Fruit fly (Drosophila melanogaster) whole organism, embryonic: ENCODE measurements around the gene CG18577.

ENCODE experiments used
- ATbp ChIP-seq: fragments of 200-800 bp; sonication (Bioruptor generic); optimal IDR thresholded peaks from 2 replicates; lab custom pipeline; 2017; ENCODE audit warnings: missing biosample characterization, mild to moderate bottlenecking, missing genetic modification characterization, missing genetic modification reagents
- Ada2b ChIP-seq: fragments of 200-800 bp; sonication (Bioruptor generic); IDR thresholded peaks from 2 replicates; pipeline ENCODE4 v1.3.6; 2022; ENCODE audit warnings: missing biosample characterization, missing genetic modification characterization
- Adf1 ChIP-seq: fragments of 200-800 bp; sonication (Bioruptor generic); IDR thresholded peaks from 2 replicates; pipeline ENCODE4 v1.3.6; 2022; ENCODE audit warnings: missing biosample characterization, missing genetic modification characterization
- Asciz ChIP-seq: fragments of 200-800 bp; sonication (Bioruptor generic); optimal IDR thresholded peaks from 2 replicates; lab custom pipeline; 2017; ENCODE audit warnings: missing biosample characterization, mild to moderate bottlenecking, missing genetic modification characterization, missing genetic modification reagents
- CG10209 ChIP-seq: fragments of 200-800 bp; sonication (Bioruptor generic); optimal IDR thresholded peaks from 3 replicates; lab custom pipeline; 2017; ENCODE audit warnings: missing biosample characterization, mild to moderate bottlenecking, missing genetic modification characterization, missing genetic modification reagents
- CG1024 ChIP-seq: fragments of 200-800 bp; sonication (Bioruptor generic); IDR thresholded peaks from 2 replicates; pipeline ENCODE4 v1.3.6; 2022; ENCODE audit warnings: missing biosample characterization, missing genetic modification characterization
- CG11696 ChIP-seq: fragments of 200-800 bp; sonication (Bioruptor generic); IDR thresholded peaks from 2 replicates; pipeline ENCODE4 v1.3.6; 2022; ENCODE audit warnings: missing biosample characterization, missing genetic modification characterization
- CG12744 ChIP-seq: fragments of 200-800 bp; sonication (Bioruptor generic); optimal IDR thresholded peaks from 2 replicates; lab custom pipeline; 2016; ENCODE audit warnings: missing biosample characterization, missing genetic modification characterization
- CG15011 ChIP-seq: fragments of 200-800 bp; sonication (Bioruptor generic); optimal IDR thresholded peaks from 3 replicates; lab custom pipeline; 2018; ENCODE audit warnings: missing biosample characterization, mild to moderate bottlenecking, missing genetic modification characterization
- CG16863 ChIP-seq: fragments of 200-800 bp; sonication (Bioruptor generic); optimal IDR thresholded peaks from 3 replicates; lab custom pipeline; 2016; ENCODE audit warnings: missing biosample characterization, missing genetic modification characterization
- CG34224 ChIP-seq: fragments of 200-800 bp; sonication (Bioruptor generic); IDR thresholded peaks from 3 replicates; pipeline ENCODE4 v1.3.6; 2022; ENCODE audit warnings: missing biosample characterization, missing genetic modification characterization; ENCODE audit not compliant: partially characterized antibody
- CG34376 ChIP-seq: fragments of 200-800 bp; sonication (Bioruptor generic); optimal IDR thresholded peaks from 2 replicates; lab custom pipeline; 2018; ENCODE audit warnings: missing biosample characterization, mild to moderate bottlenecking, missing genetic modification characterization
- CG4404 ChIP-seq: fragments of 200-800 bp; sonication (Bioruptor generic); IDR thresholded peaks from 2 replicates; pipeline ENCODE4 v1.3.6; 2022; ENCODE audit warnings: missing biosample characterization, missing genetic modification characterization
- CG4854 ChIP-seq: fragments of 200-800 bp; sonication (Bioruptor generic); optimal IDR thresholded peaks from 2 replicates; lab custom pipeline; 2016; ENCODE audit warnings: missing biosample characterization, missing genetic modification characterization, inconsistent platforms
- CG6791 ChIP-seq: fragments of 200-800 bp; sonication (Bioruptor generic); IDR thresholded peaks from 3 replicates; pipeline ENCODE4 v1.3.6; 2022; ENCODE audit warnings: missing biosample characterization, missing genetic modification characterization; ENCODE audit not compliant: partially characterized antibody
- CG6854 ChIP-seq: fragments of 200-800 bp; sonication (Bioruptor generic); optimal IDR thresholded peaks from 3 replicates; lab custom pipeline; 2017; ENCODE audit warnings: missing biosample characterization, mild to moderate bottlenecking, missing genetic modification characterization
- CG8089 ChIP-seq: fragments of 200-800 bp; sonication (Bioruptor generic); optimal IDR thresholded peaks from 3 replicates; lab custom pipeline; 2016; ENCODE audit warnings: missing biosample characterization, missing genetic modification characterization
- CG8924 ChIP-seq: fragments of 200-800 bp; optimal IDR thresholded peaks from 3 replicates; lab custom pipeline; 2019; ENCODE audit warnings: missing biosample characterization, mild to moderate bottlenecking, missing genetic modification characterization, moderate library complexity
- CTCF ChIP-seq: fragments of 200-800 bp; sonication (Bioruptor generic); optimal IDR thresholded peaks from 2 replicates; lab custom pipeline; 2017; ENCODE audit warnings: missing biosample characterization, mild to moderate bottlenecking, missing genetic modification characterization, moderate library complexity
- Dip2 ChIP-seq: fragments of 200-800 bp; sonication (Bioruptor generic); IDR thresholded peaks from 2 replicates; pipeline ENCODE4 v1.3.6; 2022; ENCODE audit warnings: missing biosample characterization, missing genetic modification characterization
- Dip3 ChIP-seq: fragments of 200-800 bp; sonication (Bioruptor generic); optimal IDR thresholded peaks from 3 replicates; lab custom pipeline; 2016; ENCODE audit warnings: missing biosample characterization, missing genetic modification characterization
- Dll ChIP-seq: fragments of 200-800 bp; sonication (Bioruptor generic); IDR thresholded peaks from 4 replicates; pipeline ENCODE4 v1.3.6; 2022; ENCODE audit warnings: missing biosample characterization, missing genetic modification characterization; ENCODE audit not compliant: partially characterized antibody
- ERR ChIP-seq: fragments of 200-800 bp; sonication (Bioruptor generic); optimal IDR thresholded peaks from 2 replicates; lab custom pipeline; 2016; ENCODE audit warnings: missing biosample characterization, missing genetic modification characterization
- HHEX ChIP-seq: fragments of 200-800 bp; sonication (Bioruptor generic); optimal IDR thresholded peaks from 3 replicates; lab custom pipeline; 2017; ENCODE audit warnings: missing biosample characterization, mild to moderate bottlenecking, missing genetic modification characterization, missing genetic modification reagents
- Hey ChIP-seq: fragments of 200-800 bp; sonication (Bioruptor generic); optimal IDR thresholded peaks from 3 replicates; lab custom pipeline; 2018; ENCODE audit warnings: missing biosample characterization, mild to moderate bottlenecking, missing genetic modification characterization
- Hr3 ChIP-seq: fragments of 200-800 bp; sonication (Bioruptor generic); optimal IDR thresholded peaks from 3 replicates; lab custom pipeline; 2016; ENCODE audit warnings: missing biosample characterization, missing genetic modification characterization
- Hr39 ChIP-seq: fragments of >200 bp; optimal IDR thresholded peaks from 2 replicates; lab custom pipeline; 2017
- Lhr ChIP-seq: fragments of 200-800 bp; sonication (Bioruptor generic); optimal IDR thresholded peaks from 3 replicates; lab custom pipeline; 2017; ENCODE audit warnings: mild to moderate bottlenecking, missing biosample characterization, missing genetic modification reagents, missing genetic modification characterization
- Med ChIP-seq: fragments of 200-800 bp; sonication (Bioruptor generic); peaks from one replicate; lab custom pipeline; 2016; ENCODE audit warnings: missing biosample characterization, missing genetic modification characterization, mild to moderate bottlenecking, inconsistent platforms, moderate library complexity
- NC2α ChIP-seq: fragments of 200-800 bp; sonication (Bioruptor generic); optimal IDR thresholded peaks from 2 replicates; lab custom pipeline; 2016; ENCODE audit warnings: missing biosample characterization, missing genetic modification characterization
- NC2β ChIP-seq: fragments of 200-800 bp; sonication (Bioruptor generic); optimal IDR thresholded peaks from 2 replicates; lab custom pipeline; 2016; ENCODE audit warnings: missing biosample characterization, missing genetic modification characterization
- Nf-YB ChIP-seq: fragments of 200-800 bp; sonication (Bioruptor generic); optimal IDR thresholded peaks from 3 replicates; lab custom pipeline; 2019; ENCODE audit warnings: missing biosample characterization, mild to moderate bottlenecking, missing genetic modification characterization, moderate library complexity
- PHDP ChIP-seq: fragments of 200-800 bp; sonication (Bioruptor generic); optimal IDR thresholded peaks from 3 replicates; lab custom pipeline; 2018; ENCODE audit warnings: missing biosample characterization, mild to moderate bottlenecking, missing genetic modification characterization, moderate library complexity
- Ptx1 ChIP-seq: fragments of 200-800 bp; sonication (Bioruptor generic); IDR thresholded peaks from 2 replicates; pipeline ENCODE4 v1.3.6; 2022; ENCODE audit warnings: missing biosample characterization, missing genetic modification characterization
- Spps ChIP-seq: fragments of 200-800 bp; sonication (Bioruptor generic); optimal IDR thresholded peaks from 2 replicates; lab custom pipeline; 2018; ENCODE audit warnings: missing biosample characterization, mild to moderate bottlenecking, missing genetic modification characterization
- Usf ChIP-seq: fragments of 200-800 bp; sonication (Bioruptor generic); optimal IDR thresholded peaks from 2 replicates; lab custom pipeline; 2017; ENCODE audit warnings: missing genotype, missing biosample characterization, missing genetic modification characterization
- Xbp1 ChIP-seq: fragments of 200-800 bp; sonication (Bioruptor generic); optimal IDR thresholded peaks from 3 replicates; lab custom pipeline; 2016; ENCODE audit warnings: missing biosample characterization, mild to moderate bottlenecking, missing genetic modification characterization
- da ChIP-seq: fragments of 200-800 bp; sonication (Bioruptor generic); optimal IDR thresholded peaks from 2 replicates; lab custom pipeline; 2016; ENCODE audit warnings: missing biosample characterization, missing genetic modification characterization
- emc ChIP-seq: fragments of 200-800 bp; sonication (Bioruptor generic); optimal IDR thresholded peaks from 2 replicates; lab custom pipeline; 2016; ENCODE audit warnings: missing biosample characterization, missing genetic modification characterization
- exex ChIP-seq: fragments of 200-800 bp; sonication (Bioruptor generic); optimal IDR thresholded peaks from 4 replicates; lab custom pipeline; 2018; ENCODE audit warnings: missing biosample characterization, mild to moderate bottlenecking, missing genetic modification characterization, moderate library complexity
- grn ChIP-seq: fragments of 200-800 bp; sonication (Bioruptor generic); optimal IDR thresholded peaks from 3 replicates; lab custom pipeline; 2017; ENCODE audit warnings: missing biosample characterization, missing genetic modification characterization
- gt ChIP-seq: fragments of 200-800 bp; sonication (Bioruptor generic); IDR thresholded peaks from 2 replicates; pipeline ENCODE4 v1.3.6; 2022; ENCODE audit warnings: missing biosample characterization, missing genetic modification characterization
- insv ChIP-seq, 2 experiments: fragments of 200-800 bp; sonication (Bioruptor generic); optimal IDR thresholded peaks; 3 replicates each; lab custom pipeline; 2016 to 2018; ENCODE audit warnings: missing biosample characterization in 2 of 2, missing genetic modification characterization in 2 of 2
- psq ChIP-seq: fragments of 200-800 bp; sonication (Bioruptor generic); optimal IDR thresholded peaks from 2 replicates; lab custom pipeline; 2017; ENCODE audit warnings: missing biosample characterization, missing genetic modification characterization
- schlank ChIP-seq: fragments of 200-800 bp; sonication (Bioruptor generic); optimal IDR thresholded peaks from 2 replicates; lab custom pipeline; 2018; ENCODE audit warnings: missing biosample characterization, mild to moderate bottlenecking, missing genetic modification characterization
- sd ChIP-seq: fragments of 200-800 bp; sonication (Bioruptor generic); optimal IDR thresholded peaks from 3 replicates; lab custom pipeline; 2018; ENCODE audit warnings: missing biosample characterization, mild to moderate bottlenecking, missing genetic modification characterization, moderate library complexity
- sim ChIP-seq: fragments of 200-800 bp; sonication (Bioruptor generic); IDR thresholded peaks from 2 replicates; pipeline ENCODE4 v1.3.6; 2022; ENCODE audit warnings: missing biosample characterization, missing genetic modification characterization
- ssp ChIP-seq: fragments of 200-800 bp; sonication (Bioruptor generic); IDR thresholded peaks from 2 replicates; pipeline ENCODE4 v1.3.6; 2022; ENCODE audit warnings: missing biosample characterization, missing genetic modification characterization
- tap ChIP-seq: fragments of 200-800 bp; optimal IDR thresholded peaks from 3 replicates; lab custom pipeline; 2019; ENCODE audit warnings: missing biosample characterization, mild to moderate bottlenecking, missing genetic modification characterization, moderate library complexity
- trem ChIP-seq: fragments of 200-800 bp; optimal IDR thresholded peaks from 3 replicates; lab custom pipeline; 2019; ENCODE audit warnings: missing biosample characterization, mild to moderate bottlenecking, missing genetic modification characterization, moderate library complexity
- tup ChIP-seq: fragments of 200-800 bp; sonication (Bioruptor generic); optimal IDR thresholded peaks from 2 replicates; lab custom pipeline; 2016; ENCODE audit warnings: missing biosample characterization, mild to moderate bottlenecking, missing genetic modification characterization, moderate library complexity
- usp ChIP-seq: fragments of >200 bp; optimal IDR thresholded peaks from 2 replicates; lab custom pipeline; 2017; ENCODE audit warnings: missing biosample characterization, missing genetic modification characterization
- zen ChIP-seq: fragments of 200-800 bp; sonication (Bioruptor generic); optimal IDR thresholded peaks from 3 replicates; lab custom pipeline; 2018; ENCODE audit warnings: missing biosample characterization, mild to moderate bottlenecking, missing genetic modification characterization, moderate library complexity

CG18577 gene

DNA sequence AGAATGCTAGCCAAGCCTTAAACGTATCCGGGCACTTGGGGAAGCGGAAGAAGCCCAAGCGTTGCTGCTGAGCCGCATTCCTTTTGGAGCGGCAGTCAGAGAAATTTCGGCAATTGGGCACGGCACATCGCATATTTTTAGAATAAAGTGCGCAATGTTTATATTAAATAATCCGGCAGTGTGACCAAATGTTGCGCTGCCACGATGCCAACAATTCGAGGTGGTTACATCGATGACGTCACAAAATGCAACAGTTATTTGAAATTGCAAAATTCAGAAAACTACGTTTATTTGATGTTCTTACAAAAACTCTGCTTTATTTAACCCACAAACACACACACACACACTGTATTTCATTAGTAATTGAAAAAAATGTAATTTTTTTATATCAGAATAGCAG lies 24.0 kb downstream of the CG18577 start, which contains the start of gene CG6689 (continued):
- no peak for TF ChIP-seq ATbp (GFP tag; lab: Kevin White, UChicago)
- no peak for TF ChIP-seq CG4404 (GFP tag; lab: Robert Waterston, UW)
- no peak for TF ChIP-seq CG16863 (GFP tag; lab: Kevin White, UChicago)
- TF ChIP-seq da (GFP tag; lab: Kevin White, UChicago), result no peak
- TF ChIP-seq sim (GFP tag; lab: Robert Waterston, UW), result no peak
- no peak for TF ChIP-seq emc (GFP tag; lab: Kevin White, UChicago)
- no peak for TF ChIP-seq CG10209 (GFP tag; lab: Kevin White, UChicago)
- no peak for TF ChIP-seq exex (tag; lab: Kevin White, UChicago)
- TF ChIP-seq Asciz (GFP tag; lab: Kevin White, UChicago), result no peak
- TF ChIP-seq CG6791 (GFP tag; lab: Robert Waterston, UW), result no peak
- TF ChIP-seq usp (GFP tag; lab: Kevin White, UChicago), result no peak
- no peak for TF ChIP-seq insv (GFP tag; optimal IDR thresholded peaks at IDR 0.05; lab: Kevin White, UChicago)
- no peak for TF ChIP-seq Hr39 (lab: Kevin White, UChicago)
- TF ChIP-seq schlank, result no peak
- TF ChIP-seq Dip3 (GFP tag; lab: Kevin White, UChicago), result no peak
- no peak for TF ChIP-seq CG1024 (GFP tag; lab: Robert Waterston, UW)
- no peak for TF ChIP-seq Dip2 (GFP tag; lab: Robert Waterston, UW)
- peak; percentile 1 for TF ChIP-seq CG4854 (GFP tag; lab: Kevin White, UChicago)
- TF ChIP-seq CG11696 (GFP tag; lab: Robert Waterston, UW), result no peak
- TF ChIP-seq CG8924, result peak; percentile 21
- peak; percentile 49 for TF ChIP-seq CG34376 (GFP tag; lab: Kevin White, UChicago)
- TF ChIP-seq NC2β (GFP tag; lab: Kevin White, UChicago), result no peak
- no peak for TF ChIP-seq Spps
- TF ChIP-seq gt, result no peak
- TF ChIP-seq HHEX, result no peak
- no peak for TF ChIP-seq PHDP
- TF ChIP-seq Hr3, result no peak
- TF ChIP-seq Ada2b (GFP tag; lab: Robert Waterston, UW), result no peak
- no peak for TF ChIP-seq psq
- TF ChIP-seq CG8089 (GFP tag; lab: Kevin White, UChicago), result no peak
- peak; percentile 56 for TF ChIP-seq trem
- TF ChIP-seq CG34224, result no peak
- TF ChIP-seq CG12744 (GFP tag; lab: Kevin White, UChicago), result no peak
- TF ChIP-seq Ptx1 (GFP tag; lab: Robert Waterston, UW), result no peak
- no peak for TF ChIP-seq Xbp1
- TF ChIP-seq Dll (GFP tag; lab: Robert Waterston, UW), result no peak
- no peak for TF ChIP-seq Adf1 (GFP tag; lab: Robert Waterston, UW)
- TF ChIP-seq CG6854 (GFP tag; lab: Kevin White, UChicago), result no peak
- no peak for TF ChIP-seq ERR (GFP tag; lab: Kevin White, UChicago)
- peak; percentile 68 for TF ChIP-seq sd (tag; lab: Kevin White, UChicago)
- TF ChIP-seq NC2α (GFP tag; lab: Kevin White, UChicago), result no peak
- TF ChIP-seq grn (GFP tag; lab: Kevin White, UChicago), result no peak
- no peak for TF ChIP-seq Nf-YB (GFP tag; lab: Kevin White, UChicago)
- no peak for TF ChIP-seq Usf (GFP tag; lab: Kevin White, UChicago)
- TF ChIP-seq ssp, result peak; percentile 79
- no peak for TF ChIP-seq zen (tag; lab: Kevin White, UChicago)
- TF ChIP-seq Lhr (GFP tag; lab: Kevin White, UChicago), result no peak
- peak; percentile 12 for TF ChIP-seq CTCF (GFP tag; lab: Kevin White, UChicago)
- TF ChIP-seq Med, result peak; percentile 88
- TF ChIP-seq tup (GFP tag; lab: Kevin White, UChicago), result no peak
- no peak for TF ChIP-seq tap
- no peak for TF ChIP-seq Hey (tag; lab: Kevin White, UChicago)
- TF ChIP-seq CG15011, result no peak
